Worm (Caenorhabditis elegans) whole organism, L4 larva: ENCODE measurements around the gene T08G5.3.

ENCODE experiments used
- D1046.2 ChIP-seq: fragments of 200-800 bp; sonication (Bioruptor generic); IDR thresholded peaks from 2 replicates; pipeline ENCODE4 v1.3.6; 2022; ENCODE audit warnings: missing genetic modification characterization, missing compliant biosample characterization
- F10B5.3 ChIP-seq: sonication (generic microtip); optimal IDR thresholded peaks from 2 replicates; lab custom pipeline; 2016; ENCODE audit warnings: mild to moderate bottlenecking, missing genetic modification characterization, missing compliant biosample characterization
- F26F4.8 ChIP-seq: fragments of 200-800 bp; sonication (Bioruptor generic); conservative IDR thresholded peaks from 2 replicates; pipeline ENCODE4 v1.3.6; 2022; ENCODE audit warnings: missing genetic modification characterization, missing compliant biosample characterization
- F44E2.7 ChIP-seq: fragments of 200-800 bp; sonication (Bioruptor generic); IDR thresholded peaks from 2 replicates; pipeline ENCODE4 v2.1.2; 2022; ENCODE audit warnings: missing genetic modification characterization, missing compliant biosample characterization
- T20F7.1 ChIP-seq: fragments of 200-800 bp; sonication (Bioruptor generic); optimal IDR thresholded peaks from 2 replicates; lab custom pipeline; 2018; ENCODE audit warnings: mild to moderate bottlenecking, missing genetic modification characterization, missing compliant biosample characterization
- Y48G9A.11 ChIP-seq: fragments of 200-800 bp; sonication (Bioruptor generic); IDR thresholded peaks from 2 replicates; pipeline ENCODE4 v1.3.6; 2022; ENCODE audit warnings: missing genetic modification reagents, missing genetic modification characterization, missing compliant biosample characterization
- ZK546.5 ChIP-seq, 2 experiments: sonication (generic microtip); optimal IDR thresholded peaks; 2 replicates each; lab custom pipeline; 2017; ENCODE audit warnings: missing biosample characterization in 2 of 2, missing genetic modification characterization in 2 of 2
- aha-1 ChIP-seq: fragments of 150-350 bp; peaks from one replicate; lab custom pipeline; 2014; ENCODE audit warnings: missing biosample characterization, missing genetic modification characterization
- arid-1 ChIP-seq: fragments of 200-800 bp; sonication (Bioruptor generic); conservative IDR thresholded peaks from 2 replicates; pipeline ENCODE4 v1.3.6; 2022; ENCODE audit warnings: missing genetic modification reagents, missing genetic modification characterization, missing compliant biosample characterization
- ceh-20 ChIP-seq: fragments of 200-800 bp; sonication (Bioruptor generic); IDR thresholded peaks from 2 replicates; pipeline ENCODE4 v1.3.6; 2022; ENCODE audit warnings: missing genetic modification reagents, missing genetic modification characterization, missing compliant biosample characterization
- ceh-62 ChIP-seq: sonication (generic microtip); optimal IDR thresholded peaks from 2 replicates; lab custom pipeline; 2017; ENCODE audit warnings: missing biosample characterization, missing genetic modification characterization
- ces-1 ChIP-seq: fragments of 150-350 bp; sonication (generic microtip); optimal IDR thresholded peaks from 4 replicates; lab custom pipeline; 2014; ENCODE audit warnings: missing biosample characterization, missing genetic modification reagents, missing genetic modification characterization
- cey-2 ChIP-seq: sonication (generic microtip); optimal IDR thresholded peaks from 3 replicates; lab custom pipeline; 2017; ENCODE audit warnings: missing genetic modification characterization, mild to moderate bottlenecking, missing compliant biosample characterization, antibody characterized with exemption, borderline replicate concordance; ENCODE audit not compliant: insufficient read depth
- daf-16 ChIP-seq, 3 experiments: sonication (generic microtip); optimal IDR thresholded peaks; 2 replicates each; lab custom pipeline; 2016 to 2017; ENCODE audit warnings: missing genetic modification characterization in 3 of 3, missing genetic modification reagents in 3 of 3, mild to moderate bottlenecking in 2 of 3, missing compliant biosample characterization in 2 of 3, missing biosample characterization in 1 of 3, moderate library complexity in 1 of 3
- daf-19 ChIP-seq: fragments of 200-800 bp; sonication (Bioruptor generic); conservative IDR thresholded peaks from 2 replicates; pipeline ENCODE4 v1.3.6; 2022; ENCODE audit warnings: missing genetic modification characterization, missing compliant biosample characterization
- dmd-8 ChIP-seq: fragments of 200-800 bp; sonication (Bioruptor generic); IDR thresholded peaks from 2 replicates; pipeline ENCODE4 v1.3.6; 2022; ENCODE audit warnings: missing genetic modification characterization, missing compliant biosample characterization
- dpl-1 ChIP-seq: fragments of 150-350 bp; optimal IDR thresholded peaks from 2 replicates; lab custom pipeline; 2014; ENCODE audit warnings: missing biosample characterization, missing genetic modification reagents, missing genetic modification characterization
- egl-43 ChIP-seq: fragments of 200-800 bp; sonication (Bioruptor generic); IDR thresholded peaks from 2 replicates; pipeline ENCODE4 v1.3.6; 2022; ENCODE audit warnings: missing genetic modification reagents, missing genetic modification characterization, missing compliant biosample characterization
- hlh-11 ChIP-seq: fragments of 200-800 bp; sonication (Bioruptor generic); optimal IDR thresholded peaks from 2 replicates; lab custom pipeline; 2018; ENCODE audit warnings: mild to moderate bottlenecking, missing genetic modification characterization, missing compliant biosample characterization
- hlh-30 ChIP-seq: sonication (generic microtip); optimal IDR thresholded peaks from 2 replicates; lab custom pipeline; 2017; ENCODE audit warnings: antibody characterized with exemption, mild to moderate bottlenecking, missing genetic modification characterization, missing compliant biosample characterization; ENCODE audit not compliant: insufficient read depth
- jun-1 ChIP-seq: fragments of 150-350 bp; optimal IDR thresholded peaks from 2 replicates; lab custom pipeline; 2014; ENCODE audit warnings: missing biosample characterization, missing genetic modification reagents, missing genetic modification characterization
- lim-7 ChIP-seq: fragments of 200-800 bp; sonication (Bioruptor generic); IDR thresholded peaks from 2 replicates; pipeline ENCODE4 v1.3.6; 2022; ENCODE audit warnings: missing genetic modification characterization, missing compliant biosample characterization
- lin-1 ChIP-seq: fragments of 200-800 bp; sonication (Bioruptor generic); IDR thresholded peaks from 2 replicates; pipeline ENCODE4 v1.3.6; 2022; ENCODE audit warnings: missing genetic modification reagents, missing genetic modification characterization, missing compliant biosample characterization
- lin-13 ChIP-seq: fragments of 150-350 bp; optimal IDR thresholded peaks from 2 replicates; lab custom pipeline; 2014; ENCODE audit warnings: missing biosample characterization, missing genetic modification reagents, missing genetic modification characterization
- lir-3 ChIP-seq: sonication (generic microtip); optimal IDR thresholded peaks from 2 replicates; lab custom pipeline; 2016; ENCODE audit warnings: mild to moderate bottlenecking, missing genetic modification characterization, missing compliant biosample characterization
- madf-9 ChIP-seq: fragments of 200-800 bp; sonication (Bioruptor generic); conservative IDR thresholded peaks from 2 replicates; pipeline ENCODE4 v1.3.6; 2022; ENCODE audit warnings: missing genetic modification reagents, missing genetic modification characterization, missing compliant biosample characterization
- mdl-1 ChIP-seq, 2 experiments: fragments of 150-350 bp in 1 of 2; sonication (generic microtip) in 1 of 2; optimal IDR thresholded peaks; 2 replicates each; lab custom pipeline; 2014 to 2017; ENCODE audit warnings: missing biosample characterization in 2 of 2, missing genetic modification characterization in 2 of 2
- mes-2 ChIP-seq: sonication (generic microtip); optimal IDR thresholded peaks from 2 replicates; lab custom pipeline; 2016; ENCODE audit warnings: missing genotype, mild to moderate bottlenecking, missing genetic modification characterization, missing compliant biosample characterization; ENCODE audit not compliant: poor library complexity, severe bottlenecking
- mxl-2 ChIP-seq: fragments of 200-800 bp; sonication (Bioruptor generic); conservative IDR thresholded peaks from 2 replicates; pipeline ENCODE4 v1.3.6; 2022; ENCODE audit warnings: missing genetic modification reagents, missing genetic modification characterization, missing compliant biosample characterization
- nhr-111 ChIP-seq: fragments of 200-800 bp; sonication (Bioruptor generic); optimal IDR thresholded peaks from 2 replicates; lab custom pipeline; 2018; ENCODE audit warnings: mild to moderate bottlenecking, missing genetic modification characterization, missing compliant biosample characterization
- nhr-41 ChIP-seq: fragments of 200-800 bp; sonication (Bioruptor generic); IDR thresholded peaks from 2 replicates; pipeline ENCODE4 v1.3.6; 2022; ENCODE audit warnings: missing genetic modification reagents, missing genetic modification characterization, missing compliant biosample characterization
- nhr-48 ChIP-seq: sonication (generic microtip); optimal IDR thresholded peaks from 2 replicates; lab custom pipeline; 2016; ENCODE audit warnings: mild to moderate bottlenecking, missing genetic modification characterization, missing compliant biosample characterization
- nhr-6 ChIP-seq: fragments of 150-350 bp; optimal IDR thresholded peaks from 2 replicates; lab custom pipeline; 2014; ENCODE audit warnings: missing biosample characterization, missing genetic modification characterization
- nhr-77 ChIP-seq: fragments of 150-350 bp; optimal IDR thresholded peaks from 2 replicates; lab custom pipeline; 2014; ENCODE audit warnings: missing biosample characterization, missing genetic modification characterization
- pqm-1 ChIP-seq: sonication (generic microtip); optimal IDR thresholded peaks from 2 replicates; lab custom pipeline; 2017; ENCODE audit warnings: missing biosample characterization, missing genetic modification characterization
- saeg-2 ChIP-seq: fragments of 200-800 bp; sonication (Bioruptor generic); IDR thresholded peaks from 2 replicates; pipeline ENCODE4 v1.3.6; 2022; ENCODE audit warnings: missing genetic modification reagents, missing genetic modification characterization, missing compliant biosample characterization
- sdz-12 ChIP-seq: fragments of 200-800 bp; sonication (Bioruptor generic); optimal IDR thresholded peaks from 2 replicates; lab custom pipeline; 2018; ENCODE audit warnings: mild to moderate bottlenecking, missing genetic modification characterization, missing compliant biosample characterization
- snpc-1.2 ChIP-seq: fragments of 200-800 bp; sonication (Bioruptor generic); IDR thresholded peaks from 2 replicates; pipeline ENCODE4 v1.3.6; 2022; ENCODE audit warnings: missing genetic modification reagents, missing genetic modification characterization, missing compliant biosample characterization
- unc-62 ChIP-seq, 3 experiments: fragments of 150-350 bp in 1 of 3; sonication (generic microtip); optimal IDR thresholded peaks in 2 of 3; peaks in 1 of 3; 1 replicate in 1 of 3; 2 replicates in 2 of 3; lab custom pipeline; 2014 to 2017; ENCODE audit warnings: missing biosample characterization in 3 of 3, missing genetic modification characterization in 3 of 3, missing genetic modification reagents in 3 of 3, missing genotype in 1 of 3
- zfp-3 ChIP-seq: fragments of 200-800 bp; sonication (Bioruptor generic); conservative IDR thresholded peaks from 2 replicates; pipeline ENCODE4 v1.3.6; 2022; ENCODE audit warnings: missing genetic modification reagents, missing genetic modification characterization, missing compliant biosample characterization
- zip-11 ChIP-seq: fragments of 200-800 bp; sonication (Bioruptor generic); IDR thresholded peaks from 2 replicates; pipeline ENCODE4 v1.3.6; 2022; ENCODE audit warnings: missing genetic modification characterization, missing compliant biosample characterization
- zip-2 ChIP-seq: fragments of 150-350 bp; optimal IDR thresholded peaks from 2 replicates; lab custom pipeline; 2014; ENCODE audit warnings: missing biosample characterization, missing genetic modification characterization
- ztf-7 ChIP-seq: fragments of 150-350 bp; optimal IDR thresholded peaks from 2 replicates; lab custom pipeline; 2014; ENCODE audit warnings: missing biosample characterization, missing genetic modification characterization

The T08G5.3 gene

ce11 chrV:14017476-14017875 lies 9.8 kb downstream of the T08G5.3 start, which contains the start of gene srh-308:
Gene srh-308, minus strand, starts transcription at chrV:14017576.
- TF ChIP-seq lir-3 (tag; lab: Kevin White, UChicago) (no peak), daf-19 (no peak)

- TF ChIP-seq mxl-2 (no peak), dmd-8 (GFP tag; lab: Robert Waterston, UW) (no peak), zfp-3 (GFP tag; lab: Robert Waterston, UW) (no peak), sdz-12 (GFP tag; lab: Kevin White, UChicago) (no peak), lim-7 (GFP tag; lab: Robert Waterston, UW) (no peak), zip-2 (tag; lab: Kevin White, UChicago) (no peak), jun-1 (tag; lab: Kevin White, UChicago) (no peak), nhr-77 (tag; lab: Kevin White, UChicago) (no peak), pqm-1 (tag; lab: Kevin White, UChicago) (no peak), ceh-62 (no peak), arid-1 (GFP tag; lab: Robert Waterston, UW) (no peak), nhr-48 (tag; lab: Kevin White, UChicago) (no peak), Y48G9A.11 (GFP tag; lab: Robert Waterston, UW) (no peak), lir-3 (tag; lab: Kevin White, UChicago) (no peak), lin-1 (no peak), F26F4.8 (no peak), egl-43 (GFP tag; lab: Robert Waterston, UW) (no peak), madf-9 (GFP tag; lab: Robert Waterston, UW) (no peak), F44E2.7 (GFP tag; lab: Robert Waterston, UW) (no peak), aha-1 (no peak)
These were observed 12.9 kb downstream of the T08G5.3 start, which contains the start of gene end-3 for ce11 chrV:14014395-14014794. Gene end-3, plus strand, starts transcription at chrV:14014695.

ce11 chrV:14013638-14014037 lies 13.6 kb downstream of the T08G5.3 start:
- TF ChIP-seq D1046.2 (no peak), ztf-7 (tag; lab: Kevin White, UChicago) (peak; percentile 11), ceh-20 (GFP tag; lab: Robert Waterston, UW) (0 out of 2 replicates have a peak, but pooled peaks have one; percentile 40), zfp-3 (GFP tag; lab: Robert Waterston, UW) (peak; percentile 45; the same call in 1 of the 2 replicates)

- TF ChIP-seq mdl-1 (tag; optimal IDR thresholded peaks at IDR 0.05; lab: Kevin White, UChicago) (peak in 1 of 2 experiments; percentile 60), zip-2 (tag; lab: Kevin White, UChicago) (peak; percentile 21), nhr-111 (GFP tag; lab: Kevin White, UChicago) (no peak), snpc-1.2 (GFP tag; lab: Robert Waterston, UW) (no peak), dpl-1 (GFP tag; lab: Kevin White, UChicago) (peak; percentile 77), daf-16 (GFP tag; optimal IDR thresholded peaks at IDR 0.05; lab: Kevin White, UChicago) (no peak), daf-16 (tag; optimal IDR thresholded peaks at IDR 0.05; lab: Kevin White, UChicago) (peak; percentile 4), ZK546.5 (tag; optimal IDR thresholded peaks at IDR 0.05; lab: Kevin White, UChicago) (no peak), hlh-11 (tag; lab: Kevin White, UChicago) (peak; percentile 98), zip-11 (GFP tag; lab: Robert Waterston, UW) (no peak), F10B5.3 (tag; lab: Kevin White, UChicago) (no peak), arid-1 (GFP tag; lab: Robert Waterston, UW) (no peak), T20F7.1 (GFP tag; lab: Kevin White, UChicago) (peak; percentile 72), F26F4.8 (no peak), ces-1 (GFP tag; lab: Kevin White, UChicago) (no peak), hlh-30 (peak; percentile 96), nhr-41 (GFP tag; lab: Robert Waterston, UW) (no peak), lin-13 (GFP tag; lab: Kevin White, UChicago) (peak; percentile 74), mxl-2 (no peak), F44E2.7 (GFP tag; lab: Robert Waterston, UW) (no peak), saeg-2 (GFP tag; lab: Robert Waterston, UW) (no peak), cey-2 (no peak), ceh-62 (no peak), nhr-6 (tag; lab: Kevin White, UChicago) (peak; percentile 97), unc-62 (GFP tag; optimal IDR thresholded peaks at IDR 0.05 in 1 of 2; lab: Kevin White, UChicago) (no peak), unc-62 (tag; optimal IDR thresholded peaks at IDR 0.05; lab: Kevin White, UChicago) (no peak), mes-2 (peak; percentile 72)
These were observed 15.2 kb downstream of the T08G5.3 start, which contains the start of the genes ddx-17 and aip-1 for ce11 chrV:14012002-14012554. Gene ddx-17, minus strand, starts transcription at chrV:14012052. Gene aip-1, plus strand, starts transcription at chrV:14012333.
